Worm (Caenorhabditis elegans) whole organism, L4 larva: Measurements from ENCODE around the gene EGAP1.5.

Experiments used
- aha-1 ChIP-seq: fragments of 150-350 bp; peaks from one replicate; lab custom pipeline; 2014; ENCODE audit warnings: missing biosample characterization, missing genetic modification characterization
- sdz-12 ChIP-seq: fragments of 200-800 bp; sonication (Bioruptor generic); optimal IDR thresholded peaks from 2 replicates; lab custom pipeline; 2018; ENCODE audit warnings: mild to moderate bottlenecking, missing genetic modification characterization, missing compliant biosample characterization
- skn-1 ChIP-seq: fragments of 150-350 bp; optimal IDR thresholded peaks from 2 replicates; lab custom pipeline; 2014; ENCODE audit warnings: missing biosample characterization, missing genetic modification characterization
- vab-7 ChIP-seq: fragments of 200-800 bp; sonication (Bioruptor generic); IDR thresholded peaks from 2 replicates; pipeline ENCODE4 v1.3.6; 2022; ENCODE audit warnings: missing genetic modification reagents, missing genetic modification characterization, missing compliant biosample characterization
- ztf-7 ChIP-seq: fragments of 150-350 bp; optimal IDR thresholded peaks from 2 replicates; lab custom pipeline; 2014; ENCODE audit warnings: missing biosample characterization, missing genetic modification characterization

- no peak for TF ChIP-seq ztf-7
- no peak for TF ChIP-seq skn-1
- no peak for TF ChIP-seq aha-1 (tag; lab: Kevin White, UChicago)
- no peak for TF ChIP-seq vab-7 (GFP tag; lab: Robert Waterston, UW)
- no peak for TF ChIP-seq sdz-12 (GFP tag; lab: Kevin White, UChicago)
These were observed 16.8 kb upstream of the EGAP1.5 start for ce11 chrIII:5914717-5915116.
